Worm (Caenorhabditis elegans) whole organism, late embryonic: ENCODE data around the gene clec-137.
A peak's percentile ranks its signal among the peaks of the same experiment; 100 is the strongest.

ENCODE experiments used
- C08G9.2 ChIP-seq: sonication (generic microtip); optimal IDR thresholded peaks from 2 replicates; lab custom pipeline; 2016; ENCODE audit warnings: mild to moderate bottlenecking, missing genetic modification characterization, moderate library complexity, missing compliant biosample characterization
- F13H6.1 ChIP-seq: sonication (generic microtip); optimal IDR thresholded peaks from 2 replicates; lab custom pipeline; 2016; ENCODE audit warnings: missing genetic modification characterization, missing compliant biosample characterization
- K02D7.2 ChIP-seq: sonication (generic microtip); optimal IDR thresholded peaks from 2 replicates; lab custom pipeline; 2017; ENCODE audit warnings: mild to moderate bottlenecking, missing genetic modification characterization, missing compliant biosample characterization
- K09A11.1 ChIP-seq: sonication (generic microtip); optimal IDR thresholded peaks from 2 replicates; lab custom pipeline; 2017; ENCODE audit warnings: antibody characterized with exemption, mild to moderate bottlenecking, missing genetic modification characterization, missing compliant biosample characterization; ENCODE audit not compliant: insufficient read depth
- T23F11.4 ChIP-seq: fragments of 200-800 bp; sonication (Bioruptor generic); optimal IDR thresholded peaks from 2 replicates; lab custom pipeline; 2018; ENCODE audit warnings: mild to moderate bottlenecking, missing genetic modification characterization, missing compliant biosample characterization
- ahr-1 ChIP-seq: sonication (generic microtip); optimal IDR thresholded peaks from 2 replicates; lab custom pipeline; 2016; ENCODE audit warnings: missing genetic modification characterization, missing compliant biosample characterization
- ceh-14 ChIP-seq: sonication (generic microtip); optimal IDR thresholded peaks from 2 replicates; lab custom pipeline; 2016; ENCODE audit warnings: missing genotype, missing genetic modification characterization, missing compliant biosample characterization
- ceh-19 ChIP-seq: fragments of 200-800 bp; sonication (Bioruptor generic); optimal IDR thresholded peaks from 2 replicates; lab custom pipeline; 2018; ENCODE audit warnings: mild to moderate bottlenecking, missing genetic modification characterization, missing compliant biosample characterization
- ceh-2 ChIP-seq: sonication (generic microtip); optimal IDR thresholded peaks from 2 replicates; lab custom pipeline; 2016; ENCODE audit warnings: missing genotype, missing genetic modification characterization, missing compliant biosample characterization
- ceh-30 ChIP-seq: fragments of 150-350 bp; optimal IDR thresholded peaks from 2 replicates; lab custom pipeline; 2014; ENCODE audit warnings: missing biosample characterization, missing genetic modification characterization
- che-1 ChIP-seq: sonication (generic microtip); optimal IDR thresholded peaks from 2 replicates; lab custom pipeline; 2016; ENCODE audit warnings: mild to moderate bottlenecking, missing genetic modification characterization, missing compliant biosample characterization
- dve-1 ChIP-seq: sonication (generic microtip); optimal IDR thresholded peaks from 2 replicates; lab custom pipeline; 2017; ENCODE audit warnings: antibody characterized with exemption, mild to moderate bottlenecking, missing genetic modification characterization, missing compliant biosample characterization
- elt-2 ChIP-seq: sonication (generic microtip); optimal IDR thresholded peaks from 2 replicates; lab custom pipeline; 2016; ENCODE audit warnings: missing genetic modification reagents, missing genetic modification characterization, missing compliant biosample characterization
- ets-4 ChIP-seq: sonication (generic microtip); optimal IDR thresholded peaks from 2 replicates; lab custom pipeline; 2016; ENCODE audit warnings: missing genetic modification characterization, missing compliant biosample characterization
- eyg-1 ChIP-seq: sonication (generic microtip); optimal IDR thresholded peaks from 2 replicates; lab custom pipeline; 2016; ENCODE audit warnings: missing genotype, missing genetic modification characterization, missing compliant biosample characterization
- fax-1 ChIP-seq: sonication (generic microtip); optimal IDR thresholded peaks from 2 replicates; lab custom pipeline; 2016; ENCODE audit warnings: missing genotype, missing genetic modification characterization, missing compliant biosample characterization
- fkh-6 ChIP-seq: sonication (generic microtip); optimal IDR thresholded peaks from 2 replicates; lab custom pipeline; 2016; ENCODE audit warnings: missing genetic modification characterization, missing compliant biosample characterization
- hlh-13 ChIP-seq: fragments of 200-800 bp; sonication (Bioruptor generic); optimal IDR thresholded peaks from 2 replicates; lab custom pipeline; 2018; ENCODE audit warnings: mild to moderate bottlenecking, missing genetic modification characterization, missing compliant biosample characterization
- lim-6 ChIP-seq: sonication (generic microtip); optimal IDR thresholded peaks from 2 replicates; lab custom pipeline; 2016; ENCODE audit warnings: missing genetic modification characterization, missing compliant biosample characterization
- madf-2 ChIP-seq: sonication (generic microtip); optimal IDR thresholded peaks from 2 replicates; lab custom pipeline; 2017; ENCODE audit warnings: missing genetic modification characterization, missing compliant biosample characterization
- mec-3 ChIP-seq: sonication (generic microtip); optimal IDR thresholded peaks from 2 replicates; lab custom pipeline; 2016; ENCODE audit warnings: borderline replicate concordance, missing genetic modification characterization, missing compliant biosample characterization
- nfya-1 ChIP-seq: sonication (generic microtip); optimal IDR thresholded peaks from 2 replicates; lab custom pipeline; 2017; ENCODE audit warnings: missing genetic modification characterization, mild to moderate bottlenecking, missing compliant biosample characterization, antibody characterized with exemption, moderate library complexity
- odd-2 ChIP-seq: sonication (generic microtip); optimal IDR thresholded peaks from 2 replicates; lab custom pipeline; 2017; ENCODE audit warnings: antibody characterized with exemption, mild to moderate bottlenecking, missing genetic modification characterization, missing compliant biosample characterization
- pax-1 ChIP-seq: fragments of 150-350 bp; optimal IDR thresholded peaks from 2 replicates; lab custom pipeline; 2014; ENCODE audit warnings: missing biosample characterization, missing genetic modification characterization
- pha-2 ChIP-seq: sonication (generic microtip); optimal IDR thresholded peaks from 2 replicates; lab custom pipeline; 2017; ENCODE audit warnings: mild to moderate bottlenecking, missing genetic modification characterization, missing compliant biosample characterization
- pha-4 ChIP-seq: fragments of 150-350 bp; optimal IDR thresholded peaks from 2 replicates; lab custom pipeline; 2018; ENCODE audit warnings: missing biosample characterization, missing genetic modification reagents, missing genetic modification characterization
- pros-1 ChIP-seq: fragments of 150-350 bp; optimal IDR thresholded peaks from 2 replicates; lab custom pipeline; 2014; ENCODE audit warnings: missing biosample characterization, missing genetic modification reagents, missing genetic modification characterization
- ref-2 ChIP-seq: sonication (generic microtip); optimal IDR thresholded peaks from 2 replicates; lab custom pipeline; 2016; ENCODE audit warnings: missing genetic modification characterization, missing compliant biosample characterization
- rnt-1 ChIP-seq: sonication (generic microtip); optimal IDR thresholded peaks from 2 replicates; lab custom pipeline; 2016; ENCODE audit warnings: missing genetic modification characterization, missing compliant biosample characterization
- sdc-2 ChIP-seq: sonication (generic microtip); optimal IDR thresholded peaks from 2 replicates; lab custom pipeline; 2016; ENCODE audit warnings: missing genotype, missing genetic modification characterization, missing compliant biosample characterization
- sox-2 ChIP-seq: fragments of 200-800 bp; sonication (Bioruptor generic); IDR thresholded peaks from 2 replicates; pipeline ENCODE4 v1.3.6; 2022; ENCODE audit warnings: missing genetic modification reagents, missing genetic modification characterization, missing compliant biosample characterization
- tbx-2 ChIP-seq: sonication (generic microtip); optimal IDR thresholded peaks from 2 replicates; lab custom pipeline; 2016; ENCODE audit warnings: missing genetic modification characterization, missing compliant biosample characterization
- ttx-3 ChIP-seq: sonication (generic microtip); optimal IDR thresholded peaks from 2 replicates; lab custom pipeline; 2016; ENCODE audit warnings: missing genetic modification reagents, missing genetic modification characterization, missing compliant biosample characterization
- unc-3 ChIP-seq, 2 experiments: fragments of 200-800 bp in 1 of 2; sonication (Bioruptor generic) in 1 of 2; sonication (generic microtip) in 1 of 2; conservative IDR thresholded peaks in 1 of 2; optimal IDR thresholded peaks in 1 of 2; 2 replicates each; pipeline versions ENCODE4 v1.3.6 to Lab custom; 2016 to 2022; ENCODE audit warnings: missing compliant biosample characterization in 2 of 2, missing genetic modification characterization in 2 of 2, missing genetic modification reagents in 1 of 2
- unc-55 ChIP-seq: sonication (generic microtip); optimal IDR thresholded peaks from 2 replicates; lab custom pipeline; 2017; ENCODE audit warnings: missing biosample characterization, missing genetic modification reagents, missing genetic modification characterization
- ztf-16 ChIP-seq: sonication (generic microtip); optimal IDR thresholded peaks from 2 replicates; lab custom pipeline; 2017; ENCODE audit warnings: missing genetic modification characterization, missing compliant biosample characterization

Gene clec-137

ce11 chrII:4661278-4661677 lies 43.4 kb upstream of the clec-137 start, which contains the start of gene T05A7.13:
TSS of gene T05A7.13 (minus strand) at chrII:4661378.
- TF ChIP-seq unc-55 (GFP tag; lab: Kevin White, UChicago) (no peak), ceh-2 (tag; lab: Kevin White, UChicago) (no peak), pha-4 (tag; lab: Kevin White, UChicago) (no peak), F13H6.1 (no peak), K02D7.2 (tag; lab: Kevin White, UChicago) (no peak), madf-2 (tag; lab: Kevin White, UChicago) (no peak), lim-6 (tag; lab: Kevin White, UChicago) (no peak), K09A11.1 (tag; lab: Kevin White, UChicago) (no peak), pros-1 (tag; lab: Kevin White, UChicago) (no peak), unc-3 (GFP tag; conservative IDR thresholded peaks at IDR 0.05; lab: Robert Waterston, UW) (no peak), unc-3 (tag; optimal IDR thresholded peaks at IDR 0.05; lab: Kevin White, UChicago) (no peak), ceh-19 (GFP tag; lab: Kevin White, UChicago) (no peak), ttx-3 (no peak), sox-2 (no peak)

- TF ChIP-seq elt-2 (no peak), fkh-6 (no peak), pros-1 (tag; lab: Kevin White, UChicago) (no peak), mec-3 (tag; lab: Kevin White, UChicago) (no peak), ceh-14 (tag; lab: Kevin White, UChicago) (no peak)
Observed at ce11 chrII:4658245-4658644, 40.4 kb upstream of the clec-137 start.

ce11 chrII:4657370-4657769 lies 39.5 kb upstream of the clec-137 start:
- no peak for TF ChIP-seq ahr-1 (tag; lab: Kevin White, UChicago)
- TF ChIP-seq dve-1: no peak
- no peak for TF ChIP-seq odd-2 (tag; lab: Kevin White, UChicago)

ce11 chrII:4655834-4656233 lies 37.9 kb upstream of the clec-137 start, which contains the start of gene fut-6:
TSS of gene fut-6 (minus strand) at chrII:4655934.
- TF ChIP-seq pha-4 (tag; lab: Kevin White, UChicago) (no peak), hlh-13 (GFP tag; lab: Kevin White, UChicago) (no peak)

- TF ChIP-seq sox-2 (no peak), pax-1 (tag; lab: Kevin White, UChicago) (peak; percentile 8)
- TF ChIP-seq, all 69 proteins: peak for 1
Observed at ce11 chrII:4650072-4650471, 32.2 kb upstream of the clec-137 start.

ce11 chrII:4648785-4649184 lies 30.9 kb upstream of the clec-137 start, which contains the start of gene lgc-27:
TSS of gene lgc-27 (plus strand) at chrII:4649085.
- TF ChIP-seq tbx-2 (tag; lab: Kevin White, UChicago): peak; percentile 44
- TF ChIP-seq pros-1 (tag; lab: Kevin White, UChicago): no peak
- TF ChIP-seq odd-2 (tag; lab: Kevin White, UChicago): no peak
- TF ChIP-seq, all 69 proteins: peak for 1

ce11 chrII:4640748-4641147 lies 22.9 kb upstream of the clec-137 start:
- no peak for TF ChIP-seq madf-2 (tag; lab: Kevin White, UChicago)
- peak; percentile 38 for TF ChIP-seq nfya-1 (tag; lab: Kevin White, UChicago)
- no peak for TF ChIP-seq ztf-16 (tag; lab: Kevin White, UChicago)
- no peak for TF ChIP-seq che-1 (tag; lab: Kevin White, UChicago)
- no peak for TF ChIP-seq ceh-30
- TF ChIP-seq rnt-1 (tag; lab: Kevin White, UChicago): no peak
- TF ChIP-seq eyg-1 (tag; lab: Kevin White, UChicago): no peak
- TF ChIP-seq ets-4 (tag; lab: Kevin White, UChicago): no peak
- no peak for TF ChIP-seq sox-2
- peak; percentile 22 for TF ChIP-seq ref-2 (tag; lab: Kevin White, UChicago)
- TF ChIP-seq odd-2 (tag; lab: Kevin White, UChicago): no peak
- no peak for TF ChIP-seq sdc-2 (tag; lab: Kevin White, UChicago)
- TF ChIP-seq fax-1 (tag; lab: Kevin White, UChicago): no peak
- TF ChIP-seq C08G9.2 (tag; lab: Kevin White, UChicago): no peak
- no peak for TF ChIP-seq hlh-13 (GFP tag; lab: Kevin White, UChicago)
- no peak for TF ChIP-seq T23F11.4 (GFP tag; lab: Kevin White, UChicago)
- TF ChIP-seq pros-1 (tag; lab: Kevin White, UChicago): no peak
- TF ChIP-seq pha-2: no peak
